Fruit fly (Drosophila melanogaster): ENCODE data around the gene CG5877.

Gene CG5877

DNA sequence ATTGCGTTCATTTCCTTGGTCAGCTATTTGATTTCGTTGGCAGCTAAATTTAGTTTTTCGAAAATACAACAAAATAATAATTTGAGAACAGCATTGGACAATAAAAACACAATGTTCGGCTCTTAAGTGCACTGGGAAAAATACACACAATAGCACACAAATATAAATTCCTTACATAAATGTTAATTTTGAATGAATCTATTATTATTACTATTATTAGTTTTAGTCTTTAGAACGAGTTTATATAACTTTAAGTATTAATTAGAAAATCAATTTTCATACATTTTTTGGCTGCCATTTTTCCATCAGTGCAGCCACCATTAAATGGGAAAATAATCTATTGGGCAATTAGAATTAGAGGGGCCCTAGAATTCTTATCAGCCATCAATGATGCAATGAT lies 17.1 kb downstream of the CG5877 start (continued):
- TF ChIP-seq corto (GFP tag; optimal IDR thresholded peaks at IDR 0.05) (no peak), Med (GFP tag) (no peak), zf30C (GFP tag; optimal IDR thresholded peaks at IDR 0.05) (no peak), Dll (GFP tag; IDR thresholded peaks at IDR 0.05; ENCODE audit: partially characterized antibody) (no peak), bigmax (GFP tag; optimal IDR thresholded peaks at IDR 0.05) (no peak), bab2 (GFP tag; optimal IDR thresholded peaks at IDR 0.05) (no peak), CG31365 (tag; optimal IDR thresholded peaks at IDR 0.05) (no peak), Xrp1 (GFP tag; IDR thresholded peaks at IDR 0.05) (peak; percentile 32; the same call in 1 of the 2 replicates), Atf6 (GFP tag; IDR thresholded peaks at IDR 0.05) (no peak), btn (GFP tag; optimal IDR thresholded peaks at IDR 0.05) (no peak), Six4 (GFP tag; optimal IDR thresholded peaks at IDR 0.05) (no peak), aop (GFP tag; IDR thresholded peaks at IDR 0.05) (no peak), Meics (GFP tag; optimal IDR thresholded peaks at IDR 0.05) (peak; percentile 16), dm (GFP tag; optimal IDR thresholded peaks at IDR 0.05) (no peak), vvl (GFP tag; IDR thresholded peaks at IDR 0.05) (no peak; the same call in 1 of the 2 replicates), Oli (tag; optimal IDR thresholded peaks at IDR 0.05) (no peak), danr (GFP tag; IDR thresholded peaks at IDR 0.05) (no peak), Taf1 (GFP tag; IDR thresholded peaks at IDR 0.05) (no peak), Hr39 (optimal IDR thresholded peaks at IDR 0.05) (no peak), ci (GFP tag; IDR thresholded peaks at IDR 0.05) (no peak), CG12219 (GFP tag; optimal IDR thresholded peaks at IDR 0.05) (no peak), gce (GFP tag; IDR thresholded peaks at IDR 0.05) (no peak), nom (GFP tag; optimal IDR thresholded peaks at IDR 0.05) (no peak), grau (tag; optimal IDR thresholded peaks at IDR 0.05) (peak; percentile 39), Mad (GFP tag; optimal IDR thresholded peaks at IDR 0.05) (no peak), Vsx1 (GFP tag; optimal IDR thresholded peaks at IDR 0.05) (no peak), Rfx (GFP tag; IDR thresholded peaks at IDR 0.05) (no peak), CG2712 (tag; optimal IDR thresholded peaks at IDR 0.05) (peak; percentile 29), fd102C (GFP tag; optimal IDR thresholded peaks at IDR 0.05) (no peak), gcm2 (GFP tag; optimal IDR thresholded peaks at IDR 0.05) (no peak), ap (GFP tag; IDR thresholded peaks at IDR 0.05) (no peak), CG8478 (optimal IDR thresholded peaks at IDR 0.05) (no peak), ranshi (GFP tag; IDR thresholded peaks at IDR 0.05) (no peak), dan (GFP tag; IDR thresholded peaks at IDR 0.05) (no peak), CG17328 (GFP tag; IDR thresholded peaks at IDR 0.05) (no peak), CG1603 (tag; optimal IDR thresholded peaks at IDR 0.05) (no peak), otp (GFP tag; IDR thresholded peaks at IDR 0.05) (no peak), CG9797 (GFP tag; optimal IDR thresholded peaks at IDR 0.05) (no peak), CG12744 (GFP tag; optimal IDR thresholded peaks at IDR 0.05) (no peak), ato (GFP tag; IDR thresholded peaks at IDR 0.05; ENCODE audit: partially characterized antibody) (no peak), CG2875 (GFP tag; optimal IDR thresholded peaks at IDR 0.05) (no peak), Camta (GFP tag; optimal IDR thresholded peaks at IDR 0.05) (no peak), fd96Cb (tag; optimal IDR thresholded peaks at IDR 0.05) (peak; percentile 24), fru (optimal IDR thresholded peaks at IDR 0.05) (no peak), Usf (GFP tag; optimal IDR thresholded peaks at IDR 0.05) (no peak), sqz (GFP tag; optimal IDR thresholded peaks at IDR 0.05) (no peak), Spps (tag; optimal IDR thresholded peaks at IDR 0.05) (no peak), psq (GFP tag; optimal IDR thresholded peaks at IDR 0.05) (no peak), CG9609 (GFP tag; optimal IDR thresholded peaks at IDR 0.05) (no peak), BtbVII (GFP tag; optimal IDR thresholded peaks at IDR 0.05) (no peak), stwl (tag; optimal IDR thresholded peaks at IDR 0.05) (no peak), CG17912 (GFP tag; optimal IDR thresholded peaks at IDR 0.05) (no peak), gro (GFP tag; optimal IDR thresholded peaks at IDR 0.05) (no peak), pnt (GFP tag; optimal IDR thresholded peaks at IDR 0.05) (no peak)

All from whole organism, embryonic.